Fruit fly (Drosophila melanogaster) whole organism, embryonic: ENCODE data around the gene CkIIalpha.

Source experiments
- Ada2b ChIP-seq: fragments of 200-800 bp; sonication (Bioruptor generic); IDR thresholded peaks from 2 replicates; pipeline ENCODE4 v1.3.6; 2022; ENCODE audit warnings: missing biosample characterization, missing genetic modification characterization
- B-H2 ChIP-seq: fragments of 200-800 bp; sonication (Bioruptor generic); optimal IDR thresholded peaks from 2 replicates; lab custom pipeline; 2018; ENCODE audit warnings: missing biosample characterization, mild to moderate bottlenecking, missing genetic modification characterization
- CG10565 ChIP-seq: fragments of 200-800 bp; sonication (Bioruptor generic); optimal IDR thresholded peaks from 3 replicates; lab custom pipeline; 2016; ENCODE audit warnings: missing biosample characterization, mild to moderate bottlenecking, missing genetic modification characterization
- CG11093 ChIP-seq: fragments of 200-800 bp; sonication (Bioruptor generic); IDR thresholded peaks from 3 replicates; pipeline ENCODE4 v1.3.6; 2022; ENCODE audit warnings: missing biosample characterization, missing genetic modification characterization
- CG11560 ChIP-seq: fragments of 200-800 bp; sonication (Bioruptor generic); IDR thresholded peaks from 3 replicates; pipeline ENCODE4 v1.3.6; 2022; ENCODE audit warnings: missing biosample characterization, missing genetic modification characterization
- CG15269 ChIP-seq: fragments of 200-800 bp; sonication (Bioruptor generic); optimal IDR thresholded peaks from 2 replicates; lab custom pipeline; 2018; ENCODE audit warnings: missing biosample characterization, mild to moderate bottlenecking, missing genetic modification characterization, moderate library complexity
- CG17912 ChIP-seq: fragments of 200-800 bp; sonication (Bioruptor generic); optimal IDR thresholded peaks from 2 replicates; lab custom pipeline; 2018; ENCODE audit warnings: missing biosample characterization, mild to moderate bottlenecking, missing genetic modification characterization
- CG1832 ChIP-seq: fragments of 200-800 bp; sonication (Bioruptor generic); optimal IDR thresholded peaks from 2 replicates; lab custom pipeline; 2017; ENCODE audit warnings: missing biosample characterization, mild to moderate bottlenecking, missing genetic modification characterization, inconsistent platforms
- CG2712 ChIP-seq: fragments of 200-800 bp; optimal IDR thresholded peaks from 3 replicates; lab custom pipeline; 2019; ENCODE audit warnings: missing biosample characterization, mild to moderate bottlenecking, missing genetic modification characterization, moderate library complexity
- CG31441 ChIP-seq: fragments of 200-800 bp; sonication (Bioruptor generic); IDR thresholded peaks from 2 replicates; pipeline ENCODE4 v1.3.6; 2022; ENCODE audit warnings: missing biosample characterization, missing genetic modification characterization
- CG32532 ChIP-seq: fragments of 200-800 bp; sonication (Bioruptor generic); IDR thresholded peaks from 2 replicates; pipeline ENCODE4 v1.3.6; 2022; ENCODE audit warnings: missing biosample characterization, missing genetic modification characterization
- CG3726 ChIP-seq: fragments of 200-800 bp; sonication (Bioruptor generic); IDR thresholded peaks from 3 replicates; pipeline ENCODE4, ENCODE4 v1.3.6; 2022; ENCODE audit warnings: missing biosample characterization, missing genetic modification characterization
- CG4707 ChIP-seq: fragments of 200-800 bp; sonication (Bioruptor generic); optimal IDR thresholded peaks from 2 replicates; lab custom pipeline; 2018; ENCODE audit warnings: missing biosample characterization, mild to moderate bottlenecking, missing genetic modification characterization, moderate library complexity
- CG5953 ChIP-seq: fragments of 200-800 bp; sonication (Bioruptor generic); IDR thresholded peaks from 2 replicates; pipeline ENCODE4 v1.3.6; 2022; ENCODE audit warnings: missing biosample characterization, missing genetic modification characterization
- CG6683 ChIP-seq: fragments of 200-800 bp; sonication (Bioruptor generic); optimal IDR thresholded peaks from 2 replicates; lab custom pipeline; 2017; ENCODE audit warnings: missing biosample characterization, mild to moderate bottlenecking, missing genetic modification characterization, missing genetic modification reagents
- CG8388 ChIP-seq: fragments of 200-800 bp; sonication (Bioruptor generic); optimal IDR thresholded peaks from 2 replicates; lab custom pipeline; 2019; ENCODE audit warnings: missing biosample characterization, mild to moderate bottlenecking, missing genetic modification characterization, moderate library complexity
- CG8944 ChIP-seq: fragments of 200-800 bp; sonication (Bioruptor generic); optimal IDR thresholded peaks from 3 replicates; lab custom pipeline; 2016; ENCODE audit warnings: missing biosample characterization, missing genetic modification characterization
- CG9727 ChIP-seq: fragments of 200-800 bp; sonication (Bioruptor generic); optimal IDR thresholded peaks from 3 replicates; lab custom pipeline; 2017; ENCODE audit warnings: missing biosample characterization, mild to moderate bottlenecking, missing genetic modification characterization
- Deaf1 ChIP-seq: fragments of 200-800 bp; optimal IDR thresholded peaks from 3 replicates; lab custom pipeline; 2019; ENCODE audit warnings: missing biosample characterization, mild to moderate bottlenecking, missing genetic modification characterization, moderate library complexity
- Doc2 ChIP-seq: fragments of 200-800 bp; sonication (Bioruptor generic); IDR thresholded peaks from 2 replicates; pipeline ENCODE4 v1.3.6; 2022; ENCODE audit warnings: missing biosample characterization, missing genetic modification characterization
- Fer2 ChIP-seq: fragments of 200-800 bp; sonication (Bioruptor generic); optimal IDR thresholded peaks from 2 replicates; lab custom pipeline; 2018; ENCODE audit warnings: missing biosample characterization, mild to moderate bottlenecking, missing genetic modification characterization, moderate library complexity
- Gug ChIP-seq: fragments of 200-800 bp; sonication (Bioruptor generic); IDR thresholded peaks from 4 replicates; pipeline ENCODE4 v1.3.6; 2022; ENCODE audit warnings: missing biosample characterization, missing genetic modification characterization
- HHEX ChIP-seq: fragments of 200-800 bp; sonication (Bioruptor generic); optimal IDR thresholded peaks from 3 replicates; lab custom pipeline; 2017; ENCODE audit warnings: missing biosample characterization, mild to moderate bottlenecking, missing genetic modification characterization, missing genetic modification reagents
- HLH4C ChIP-seq: fragments of 200-800 bp; sonication (Bioruptor generic); IDR thresholded peaks from 3 replicates; pipeline ENCODE4 v1.3.6; 2022; ENCODE audit warnings: missing biosample characterization, missing genetic modification characterization; ENCODE audit not compliant: partially characterized antibody
- MESR4 ChIP-seq: fragments of 200-800 bp; sonication (Bioruptor generic); optimal IDR thresholded peaks from 2 replicates; lab custom pipeline; 2018; ENCODE audit warnings: missing biosample characterization, mild to moderate bottlenecking, missing genetic modification characterization, moderate library complexity
- MTF-1 ChIP-seq: fragments of 200-800 bp; sonication (Bioruptor generic); optimal IDR thresholded peaks from 2 replicates; lab custom pipeline; 2018; ENCODE audit warnings: missing biosample characterization, mild to moderate bottlenecking, missing genetic modification characterization, borderline replicate concordance
- Meics ChIP-seq: fragments of 200-800 bp; sonication (Bioruptor generic); optimal IDR thresholded peaks from 2 replicates; lab custom pipeline; 2017; ENCODE audit warnings: missing biosample characterization, mild to moderate bottlenecking, missing genetic modification characterization
- Oaz ChIP-seq: fragments of 200-800 bp; sonication (Bioruptor generic); IDR thresholded peaks from 2 replicates; pipeline ENCODE4 v1.3.6; 2022; ENCODE audit warnings: missing biosample characterization, missing genetic modification characterization
- Pdp1 ChIP-seq, 2 experiments: fragments of 200-800 bp; sonication (Bioruptor generic); optimal IDR thresholded peaks; 3 replicates each; lab custom pipeline; 2016; ENCODE audit warnings: missing biosample characterization in 2 of 2, missing genetic modification characterization in 2 of 2, mild to moderate bottlenecking in 1 of 2, moderate library complexity in 1 of 2
- Ravus ChIP-seq: fragments of 200-800 bp; sonication (Bioruptor generic); IDR thresholded peaks from 2 replicates; pipeline ENCODE4 v1.3.6; 2022; ENCODE audit warnings: missing biosample characterization, missing genetic modification characterization
- Sox100B ChIP-seq: fragments of 200-800 bp; sonication (Bioruptor generic); optimal IDR thresholded peaks from 3 replicates; lab custom pipeline; 2018; ENCODE audit warnings: missing biosample characterization, mild to moderate bottlenecking, missing genetic modification characterization
- Xrp1 ChIP-seq: fragments of 200-800 bp; sonication (Bioruptor generic); IDR thresholded peaks from 2 replicates; pipeline ENCODE4 v1.3.6; 2022; ENCODE audit warnings: missing biosample characterization, missing genetic modification characterization
- YL-1 ChIP-seq: fragments of 200-800 bp; sonication (Bioruptor generic); optimal IDR thresholded peaks from 3 replicates; lab custom pipeline; 2017; ENCODE audit warnings: missing biosample characterization, mild to moderate bottlenecking, missing genetic modification characterization
- bab2 ChIP-seq: fragments of 200-800 bp; sonication (Bioruptor generic); optimal IDR thresholded peaks from 2 replicates; lab custom pipeline; 2016; ENCODE audit warnings: missing biosample characterization, missing genetic modification characterization
- bigmax ChIP-seq: fragments of 200-800 bp; sonication (Bioruptor generic); optimal IDR thresholded peaks from 2 replicates; lab custom pipeline; 2018; ENCODE audit warnings: missing biosample characterization, mild to moderate bottlenecking, missing genetic modification characterization
- bowl ChIP-seq: fragments of 200-800 bp; sonication (Bioruptor generic); IDR thresholded peaks from 2 replicates; pipeline ENCODE4 v1.3.6; 2022; ENCODE audit warnings: missing biosample characterization, missing genetic modification characterization
- chn ChIP-seq: fragments of 200-800 bp; sonication (Bioruptor generic); optimal IDR thresholded peaks from 2 replicates; lab custom pipeline; 2016; ENCODE audit warnings: missing biosample characterization, missing genetic modification characterization
- ci ChIP-seq: fragments of 200-800 bp; sonication (Bioruptor generic); IDR thresholded peaks from 3 replicates; pipeline ENCODE4 v1.3.6; 2022; ENCODE audit warnings: missing biosample characterization, missing genetic modification characterization
- danr ChIP-seq: fragments of 200-800 bp; sonication (Bioruptor generic); IDR thresholded peaks from 2 replicates; pipeline ENCODE4 v1.3.6; 2022; ENCODE audit warnings: missing biosample characterization, missing genetic modification characterization
- gt ChIP-seq: fragments of 200-800 bp; sonication (Bioruptor generic); IDR thresholded peaks from 2 replicates; pipeline ENCODE4 v1.3.6; 2022; ENCODE audit warnings: missing biosample characterization, missing genetic modification characterization
- jigr1 ChIP-seq: fragments of 200-800 bp; sonication (Bioruptor generic); IDR thresholded peaks from 3 replicates; pipeline ENCODE4 v1.3.6; 2022; ENCODE audit warnings: missing biosample characterization, missing genetic modification characterization
- lbe ChIP-seq: fragments of 200-800 bp; sonication (Bioruptor generic); optimal IDR thresholded peaks from 2 replicates; lab custom pipeline; 2016; ENCODE audit warnings: missing biosample characterization, mild to moderate bottlenecking, missing genetic modification characterization
- pan ChIP-seq, 4 experiments: fragments of >200 bp in 3 of 4; fragments of 200-800 bp in 1 of 4; sonication (Bioruptor generic) in 1 of 4; optimal IDR thresholded peaks in 3 of 4; IDR thresholded peaks in 1 of 4; 2 replicates each; pipeline versions ENCODE4 v1.3.6 to Lab custom; 2017 to 2022; ENCODE audit warnings: missing biosample characterization in 2 of 4, missing genetic modification characterization in 2 of 4, mixed read lengths in 1 of 4
- pb ChIP-seq: fragments of 200-800 bp; sonication (Bioruptor generic); optimal IDR thresholded peaks from 3 replicates; lab custom pipeline; 2016; ENCODE audit warnings: missing biosample characterization, missing genetic modification characterization
- pho ChIP-seq: fragments of 200-800 bp; sonication (Bioruptor generic); optimal IDR thresholded peaks from 2 replicates; lab custom pipeline; 2016; ENCODE audit warnings: missing biosample characterization, missing genetic modification characterization
- sd ChIP-seq: fragments of 200-800 bp; sonication (Bioruptor generic); optimal IDR thresholded peaks from 3 replicates; lab custom pipeline; 2018; ENCODE audit warnings: missing biosample characterization, mild to moderate bottlenecking, missing genetic modification characterization, moderate library complexity
- sr ChIP-seq: fragments of 200-800 bp; sonication (Bioruptor generic); IDR thresholded peaks from 3 replicates; pipeline ENCODE4 v1.3.6; 2022; ENCODE audit warnings: missing biosample characterization, missing genetic modification characterization
- unc-4 ChIP-seq: fragments of 200-800 bp; sonication (Bioruptor generic); IDR thresholded peaks from 2 replicates; pipeline ENCODE4 v1.3.6; 2022; ENCODE audit warnings: missing biosample characterization, missing genetic modification characterization; ENCODE audit not compliant: partially characterized antibody
- usp ChIP-seq: fragments of >200 bp; optimal IDR thresholded peaks from 2 replicates; lab custom pipeline; 2017; ENCODE audit warnings: missing biosample characterization, missing genetic modification characterization
- wek ChIP-seq: fragments of 200-800 bp; sonication (Bioruptor generic); optimal IDR thresholded peaks from 3 replicates; lab custom pipeline; 2018; ENCODE audit warnings: missing biosample characterization, mild to moderate bottlenecking, missing genetic modification characterization, moderate library complexity
- wor ChIP-seq: fragments of 200-800 bp; sonication (Bioruptor generic); IDR thresholded peaks from 2 replicates; pipeline ENCODE4 v1.3.6; 2022; ENCODE audit warnings: missing biosample characterization, missing genetic modification characterization

The CkIIalpha gene

DNA sequence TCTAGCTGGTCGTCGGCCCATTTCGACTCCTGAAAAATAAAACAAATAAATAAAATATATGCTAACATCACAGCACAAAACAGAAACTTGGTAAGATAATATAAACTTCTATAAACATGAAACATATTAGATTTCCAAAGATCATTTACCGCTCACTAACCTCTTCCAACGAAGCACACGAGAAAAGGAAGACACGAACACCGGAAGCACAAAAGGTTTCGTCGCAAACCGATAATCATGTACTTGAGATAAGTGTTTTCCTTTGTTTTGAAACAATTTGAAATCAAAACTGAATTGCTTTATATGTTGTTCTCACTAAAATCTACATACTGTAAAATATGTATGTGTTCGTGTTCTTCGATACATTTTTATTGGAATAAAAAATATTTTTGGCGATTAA is 1.6 kb upstream of the CkIIalpha start, which contains the start of gene RpL10 (continued):
- TF ChIP-seq B-H2 (GFP tag; lab: Kevin White, UChicago), result peak; percentile 72
- TF ChIP-seq gt (GFP tag; lab: Robert Waterston, UW), result no peak
- TF ChIP-seq Deaf1 (tag; lab: Kevin White, UChicago), result no peak
- no peak for TF ChIP-seq Gug (GFP tag; lab: Robert Waterston, UW)
- TF ChIP-seq CG9727, result no peak
- no peak for TF ChIP-seq CG1832 (GFP tag; lab: Kevin White, UChicago)
- no peak for TF ChIP-seq chn (GFP tag; lab: Kevin White, UChicago)
- TF ChIP-seq CG2712 (tag; lab: Kevin White, UChicago), result peak; percentile 51
- TF ChIP-seq usp (GFP tag; lab: Kevin White, UChicago), result no peak
- TF ChIP-seq sr (GFP tag; lab: Robert Waterston, UW), result no peak
- TF ChIP-seq Doc2, result no peak
- TF ChIP-seq Pdp1 (GFP tag; optimal IDR thresholded peaks at IDR 0.05; lab: Kevin White, UChicago), result no peak
- TF ChIP-seq Ravus, result no peak
- no peak for TF ChIP-seq Xrp1 (GFP tag; lab: Robert Waterston, UW)
- peak; percentile 19 for TF ChIP-seq CG8944 (GFP tag; lab: Kevin White, UChicago)
- peak; percentile 56 for TF ChIP-seq Meics (GFP tag; lab: Kevin White, UChicago)
- TF ChIP-seq CG32532 (GFP tag; lab: Robert Waterston, UW), result no peak; the same call in 1 of the 2 replicates
- no peak for TF ChIP-seq CG3726 (GFP tag; lab: Robert Waterston, UW)
- TF ChIP-seq CG5953 (GFP tag; lab: Robert Waterston, UW), result no peak
- no peak for TF ChIP-seq ci (GFP tag; lab: Robert Waterston, UW)
- TF ChIP-seq unc-4 (GFP tag; lab: Robert Waterston, UW), result no peak
- no peak for TF ChIP-seq Ada2b (GFP tag; lab: Robert Waterston, UW)
- TF ChIP-seq Fer2 (tag; lab: Kevin White, UChicago), result peak; percentile 44
- TF ChIP-seq pho, result no peak
- peak; percentile 11 for TF ChIP-seq CG17912 (GFP tag; lab: Kevin White, UChicago)
- TF ChIP-seq CG10565, result no peak
- TF ChIP-seq danr (GFP tag; lab: Robert Waterston, UW), result no peak
- TF ChIP-seq Oaz (GFP tag; lab: Robert Waterston, UW), result no peak; the same call in 1 of the 2 replicates
- TF ChIP-seq wek (GFP tag; lab: Kevin White, UChicago), result peak; percentile 32
- TF ChIP-seq Sox100B (GFP tag; lab: Kevin White, UChicago), result peak; percentile 47
- TF ChIP-seq lbe (GFP tag; lab: Kevin White, UChicago), result no peak
- TF ChIP-seq CG15269 (tag; lab: Kevin White, UChicago), result no peak
- TF ChIP-seq CG4707 (GFP tag; lab: Kevin White, UChicago), result peak; percentile 43
- peak; percentile 87 for TF ChIP-seq MESR4
- TF ChIP-seq jigr1 (GFP tag; lab: Robert Waterston, UW), result no peak
- no peak for TF ChIP-seq CG6683 (GFP tag; lab: Kevin White, UChicago)
- TF ChIP-seq HHEX, result peak; percentile 29
- TF ChIP-seq HLH4C (GFP tag; lab: Robert Waterston, UW), result no peak
- no peak for TF ChIP-seq CG11093
- no peak for TF ChIP-seq CG11560
- no peak for TF ChIP-seq pb (GFP tag; lab: Kevin White, UChicago)
- TF ChIP-seq CG31441 (GFP tag; lab: Robert Waterston, UW), result no peak; the same call in 1 of the 2 replicates
- peak; percentile 82 for TF ChIP-seq YL-1 (GFP tag; lab: Kevin White, UChicago)
- no peak for TF ChIP-seq wor (GFP tag; lab: Robert Waterston, UW)
- TF ChIP-seq bigmax (GFP tag; lab: Kevin White, UChicago), result peak; percentile 54
- TF ChIP-seq CG8388 (GFP tag; lab: Kevin White, UChicago), result peak; percentile 56
- TF ChIP-seq bowl, result no peak
- no peak for TF ChIP-seq bab2
- TF ChIP-seq MTF-1 (GFP tag; lab: Kevin White, UChicago), result no peak
- no peak for TF ChIP-seq sd (tag; lab: Kevin White, UChicago)
- TF ChIP-seq pan (optimal IDR thresholded peaks at IDR 0.05; lab: Kevin White, UChicago), result no peak
- TF ChIP-seq pan (GFP tag; optimal IDR thresholded peaks at IDR 0.05 in 1 of 2, IDR thresholded peaks at IDR 0.05 in 1 of 2), result no peak
